Worm (Caenorhabditis elegans): ENCODE measurements around the gene znf-474.
A peak's percentile ranks its signal among the peaks of the same experiment; 100 is the strongest.

znf-474 gene

DNA sequence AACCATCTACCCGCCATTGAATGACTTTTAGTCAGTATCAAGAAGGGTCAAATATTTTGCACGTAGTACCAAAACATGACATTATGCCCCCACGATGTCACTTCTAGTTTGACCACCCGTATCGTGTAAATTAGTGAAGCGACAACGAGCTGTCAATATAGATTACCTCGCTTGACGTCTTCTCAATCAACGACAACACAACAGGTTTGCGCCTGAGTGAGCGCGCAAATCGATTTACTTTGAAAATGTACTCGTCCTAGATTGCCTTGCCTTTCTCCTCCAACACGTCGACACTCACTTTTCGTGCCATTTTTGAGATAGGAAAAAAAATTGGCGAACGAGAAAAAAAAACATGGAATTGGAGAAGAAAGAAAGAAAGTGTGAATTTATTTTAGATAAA is 31.0 kb downstream of the znf-474 start (continued):
- TF ChIP-seq ces-1 (GFP tag; optimal IDR thresholded peaks at IDR 0.05) (no peak), vab-15 (tag; optimal IDR thresholded peaks at IDR 0.05) (no peak), ceh-88 (GFP tag; IDR thresholded peaks at IDR 0.05) (no peak), lir-3 (tag; optimal IDR thresholded peaks at IDR 0.05; ENCODE audit: poor library complexity) (no peak), unc-130 (tag; optimal IDR thresholded peaks at IDR 0.05) (peak; percentile 74), nhr-71 (tag; optimal IDR thresholded peaks at IDR 0.05) (peak; percentile 62), ceh-82 (tag; optimal IDR thresholded peaks at IDR 0.05) (peak in 1 of 3 experiments; percentile 25), C34B4.2 (tag; optimal IDR thresholded peaks at IDR 0.05) (no peak), sup-37 (GFP tag; optimal IDR thresholded peaks at IDR 0.05) (no peak), ztf-4 (tag; optimal IDR thresholded peaks at IDR 0.05) (no peak), mab-9 (GFP tag; IDR thresholded peaks at IDR 0.05) (no peak), isw-1 (GFP tag; IDR thresholded peaks at IDR 0.05) (no peak), blmp-1 (tag; optimal IDR thresholded peaks at IDR 0.05) (peak; percentile 91), lin-35 (GFP tag; optimal IDR thresholded peaks at IDR 0.05) (peak; percentile 1 to 44), sptf-1 (tag; optimal IDR thresholded peaks at IDR 0.05) (no peak), zag-1 (tag; optimal IDR thresholded peaks at IDR 0.05) (no peak), mep-1 (tag; optimal IDR thresholded peaks at IDR 0.05) (peak; percentile 63), dsc-1 (tag; optimal IDR thresholded peaks at IDR 0.05) (no peak), ceh-63 (GFP tag; optimal IDR thresholded peaks at IDR 0.05) (no peak), zip-4 (GFP tag; optimal IDR thresholded peaks at IDR 0.05) (no peak), fkh-10 (GFP tag; optimal IDR thresholded peaks at IDR 0.05) (no peak)

- no peak for TF ChIP-seq snu-23 (GFP tag; optimal IDR thresholded peaks at IDR 0.05)
- peak; percentile 63 for TF ChIP-seq dsc-1 (tag; optimal IDR thresholded peaks at IDR 0.05)
- TF ChIP-seq unc-86 (tag; optimal IDR thresholded peaks at IDR 0.05): no peak
- peak; percentile 24 for TF ChIP-seq blmp-1 (tag; optimal IDR thresholded peaks at IDR 0.05)
- TF ChIP-seq lin-14 (GFP tag; optimal IDR thresholded peaks at IDR 0.05): peak; percentile 16
Observed at ce11 chrX:12181606-12182005, 31.9 kb downstream of the znf-474 start.

DNA sequence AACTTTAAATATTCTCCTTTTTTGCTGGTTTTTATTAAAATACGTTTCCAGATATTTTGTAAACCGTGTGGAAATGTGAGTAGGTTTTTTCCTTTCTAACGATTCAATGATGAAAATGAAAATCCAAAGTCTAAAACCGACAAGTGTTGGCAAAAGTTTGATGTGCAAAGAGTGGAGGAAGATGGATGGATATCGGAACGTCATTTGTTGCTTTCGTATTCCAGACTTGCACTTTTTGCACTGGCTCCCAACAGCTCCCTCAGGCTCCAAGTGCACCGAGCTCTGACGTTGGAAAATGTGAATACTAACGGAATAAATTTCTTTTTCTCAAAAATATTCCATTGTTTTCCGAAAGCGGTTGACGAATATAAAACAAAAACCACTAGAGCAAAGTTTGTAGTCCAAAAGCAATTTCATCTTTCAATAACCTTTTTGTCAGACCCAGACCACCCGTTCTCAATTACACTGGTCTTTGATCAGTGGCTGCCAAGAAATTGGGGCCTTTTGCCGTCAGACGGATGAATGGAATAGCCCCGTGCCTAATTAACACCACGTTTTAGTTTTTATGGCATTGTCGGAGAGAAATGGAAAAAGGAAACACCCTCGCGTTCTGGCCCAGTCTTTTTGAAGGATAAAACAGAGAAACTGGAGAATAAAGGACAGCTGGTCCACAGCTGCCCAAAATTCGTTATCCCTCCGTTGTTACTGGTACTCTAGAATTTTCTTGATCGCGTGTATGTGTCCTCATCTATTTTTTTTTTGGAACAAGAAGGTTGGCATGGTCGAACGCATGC is 33.2 kb downstream of the znf-474 start:
- TF ChIP-seq blmp-1 (tag; optimal IDR thresholded peaks at IDR 0.05) (peak; percentile 29), unc-130 (tag; optimal IDR thresholded peaks at IDR 0.05) (no peak), ztf-11 (tag; optimal IDR thresholded peaks at IDR 0.05) (peak in 1 of 2 experiments; percentile 65), nhr-71 (tag; optimal IDR thresholded peaks at IDR 0.05) (peak; percentile 14), nhr-20 (tag; optimal IDR thresholded peaks at IDR 0.05) (no peak), nhr-28 (tag; optimal IDR thresholded peaks at IDR 0.05) (no peak), ces-1 (GFP tag; optimal IDR thresholded peaks at IDR 0.05) (no peak), aha-1 (tag; optimal IDR thresholded peaks at IDR 0.05) (no peak), F16B12.6 (tag; optimal IDR thresholded peaks at IDR 0.05) (no peak), hpl-2 (GFP tag; optimal IDR thresholded peaks at IDR 0.05) (no peak), tlp-1 (tag; optimal IDR thresholded peaks at IDR 0.05) (no peak), nhr-85 (tag) (no peak), nhr-12 (tag; optimal IDR thresholded peaks at IDR 0.05) (no peak), unc-62 (GFP tag; optimal IDR thresholded peaks at IDR 0.05) (no peak), zip-4 (GFP tag; optimal IDR thresholded peaks at IDR 0.05) (no peak), sup-37 (GFP tag; optimal IDR thresholded peaks at IDR 0.05) (no peak), isw-1 (GFP tag; IDR thresholded peaks at IDR 0.05) (no peak), unc-86 (tag; optimal IDR thresholded peaks at IDR 0.05) (peak; percentile 12), nhr-77 (tag; optimal IDR thresholded peaks at IDR 0.05) (no peak), C34B4.2 (tag; optimal IDR thresholded peaks at IDR 0.05) (no peak), nhr-11 (tag; optimal IDR thresholded peaks at IDR 0.05) (no peak), elt-2 (tag; optimal IDR thresholded peaks at IDR 0.05) (no peak), fos-1 (tag; optimal IDR thresholded peaks at IDR 0.05) (no peak), lsy-2 (tag; optimal IDR thresholded peaks at IDR 0.05) (peak in 1 of 2 experiments; percentile 2), mab-9 (GFP tag; IDR thresholded peaks at IDR 0.05) (no peak), efl-1 (optimal IDR thresholded peaks at IDR 0.05) (no peak), efl-1 (GFP tag; optimal IDR thresholded peaks at IDR 0.05 in 1 of 2) (peak in 1 of 2 experiments; percentile 50), lir-3 (tag; optimal IDR thresholded peaks at IDR 0.05; ENCODE audit: poor library complexity) (no peak), pag-3 (tag; optimal IDR thresholded peaks at IDR 0.05; ENCODE audit: borderline replicate concordance, insufficient read depth) (no peak), egl-27 (tag; optimal IDR thresholded peaks at IDR 0.05) (no peak), dsc-1 (tag; optimal IDR thresholded peaks at IDR 0.05) (peak; percentile 96), jun-1 (tag; optimal IDR thresholded peaks at IDR 0.05) (no peak), fkh-4 (tag; optimal IDR thresholded peaks at IDR 0.05; ENCODE audit: borderline replicate concordance) (peak; percentile 76), vab-15 (tag; optimal IDR thresholded peaks at IDR 0.05) (no peak), ceh-82 (tag; optimal IDR thresholded peaks at IDR 0.05) (no peak), nhr-47 (tag; optimal IDR thresholded peaks at IDR 0.05) (no peak)

All from whole organism, L1 larva.